Worm (Caenorhabditis elegans): ENCODE data around the gene mrpl-39.

mrpl-39 gene

ce11 chrV:1871768-1872296, 50.5 kb downstream of the mrpl-39 start, which contains the start of the genes T10B5.4 and cct-7 (continued):
- TF ChIP-seq lin-39 (tag; optimal IDR thresholded peaks at IDR 0.05): no peak
- no peak for TF ChIP-seq attf-4 (tag; optimal IDR thresholded peaks at IDR 0.05)
- peak; percentile 90 for TF ChIP-seq dve-1 (tag; optimal IDR thresholded peaks at IDR 0.05; ENCODE audit: insufficient read depth)
- peak; percentile 25 for TF ChIP-seq lin-15B (tag; optimal IDR thresholded peaks at IDR 0.05)
- TF ChIP-seq hif-1 (tag; optimal IDR thresholded peaks at IDR 0.05): peak in 1 of 2 experiments; percentile 90
- no peak for TF ChIP-seq egl-27 (tag; optimal IDR thresholded peaks at IDR 0.05)
- peak; percentile 98 for TF ChIP-seq fkh-10 (GFP tag; optimal IDR thresholded peaks at IDR 0.05)
- TF ChIP-seq unc-130 (GFP tag; optimal IDR thresholded peaks at IDR 0.05): peak; percentile 89
- TF ChIP-seq mdt-29 (GFP tag; IDR thresholded peaks at IDR 0.05): peak; percentile 67

Measured in whole organism, L4 larva.